Worm (Caenorhabditis elegans): Measurements from ENCODE around the gene srh-19.

DNA sequence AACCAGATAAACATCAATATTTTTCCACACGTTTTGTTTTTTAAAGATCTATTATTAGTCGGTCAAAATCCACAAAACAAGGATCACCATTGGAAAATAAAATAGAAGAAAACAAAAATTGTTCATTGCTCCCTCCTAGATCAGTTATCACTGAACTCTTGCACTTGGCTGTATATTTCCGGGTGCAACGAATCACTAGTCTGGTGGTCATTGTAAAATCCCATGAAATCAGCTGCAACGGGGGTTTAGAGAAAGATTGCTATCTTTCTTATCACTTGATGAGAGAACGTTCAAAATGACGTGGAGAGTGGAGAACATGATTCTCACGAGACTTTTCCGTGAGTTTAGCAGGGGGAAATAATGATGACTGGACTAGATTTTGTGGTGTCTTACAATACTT lies 17.2 kb upstream of the srh-19 start:
- TF ChIP-seq blmp-1 (tag; optimal IDR thresholded peaks at IDR 0.05), result no peak
- TF ChIP-seq ham-2 (GFP tag; optimal IDR thresholded peaks at IDR 0.05), result no peak
- no peak for TF ChIP-seq pha-4 (tag; optimal IDR thresholded peaks at IDR 0.05)
- no peak for TF ChIP-seq mep-1 (tag; optimal IDR thresholded peaks at IDR 0.05)
- no peak for TF ChIP-seq lsy-2 (tag; optimal IDR thresholded peaks at IDR 0.05)
- no peak for TF ChIP-seq nhr-237 (tag; optimal IDR thresholded peaks at IDR 0.05)
- TF ChIP-seq nhr-28 (tag; optimal IDR thresholded peaks at IDR 0.05), result no peak
- TF ChIP-seq unc-62 (GFP tag; optimal IDR thresholded peaks at IDR 0.05), result no peak
- TF ChIP-seq nhr-76 (tag; optimal IDR thresholded peaks at IDR 0.05), result no peak
- TF ChIP-seq ztf-11 (tag; optimal IDR thresholded peaks at IDR 0.05), result no peak
- TF ChIP-seq elt-3 (tag; optimal IDR thresholded peaks at IDR 0.05), result no peak

Data from whole organism, mixed stage, embryonic.